Fruit fly (Drosophila melanogaster): ENCODE measurements around the gene Polr2I.
A peak's percentile ranks its signal among the peaks of the same experiment; 100 is the strongest.

DNA sequence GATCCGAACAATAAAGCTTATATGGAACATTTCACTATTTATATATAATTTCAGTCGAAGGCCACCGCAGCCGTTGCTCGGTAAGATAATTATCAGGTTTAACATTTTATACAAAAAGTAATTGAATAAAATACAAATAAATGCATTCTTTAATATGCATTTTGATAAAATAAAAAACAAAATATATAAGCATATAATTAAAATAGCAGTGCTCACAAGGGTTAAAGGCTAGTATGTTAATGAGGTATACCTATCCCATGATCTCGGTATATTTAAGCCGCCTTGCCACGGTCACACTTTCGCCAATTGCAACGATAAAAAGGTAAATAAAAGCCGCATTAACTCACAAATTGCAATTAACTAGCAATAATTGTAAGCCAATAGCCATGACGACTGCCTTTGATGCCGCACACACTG lies at the start of gene Polr2I:
- TF ChIP-seq cnc (optimal IDR thresholded peaks at IDR 0.05), result no peak
- TF ChIP-seq CG7101 (tag; optimal IDR thresholded peaks at IDR 0.05), result peak; percentile 33

All from whole organism, adult.